Fruit fly (Drosophila melanogaster) whole organism: ENCODE measurements around the gene mRpL2.
"Not testable (repeated sequence)": the region's sequence is repeated elsewhere in the genome, so short reads cannot be mapped to it uniquely, and the experiment has no call there.

ENCODE experiments used
- CG8478 ChIP-seq: fragments of >200 bp; optimal IDR thresholded peaks from 2 replicates; lab custom pipeline; 2018; ENCODE audit warnings: inconsistent platforms
- Dll ChIP-seq: fragments of >200 bp; optimal IDR thresholded peaks from 2 replicates; lab custom pipeline; 2017
- psq ChIP-seq: fragments of >200 bp; optimal IDR thresholded peaks from 2 replicates; lab custom pipeline; 2017
- usp ChIP-seq: fragments of >200 bp; optimal IDR thresholded peaks from 2 replicates; lab custom pipeline; 2017; ENCODE audit warnings: missing biosample characterization, missing genetic modification characterization, mixed read lengths

DNA sequence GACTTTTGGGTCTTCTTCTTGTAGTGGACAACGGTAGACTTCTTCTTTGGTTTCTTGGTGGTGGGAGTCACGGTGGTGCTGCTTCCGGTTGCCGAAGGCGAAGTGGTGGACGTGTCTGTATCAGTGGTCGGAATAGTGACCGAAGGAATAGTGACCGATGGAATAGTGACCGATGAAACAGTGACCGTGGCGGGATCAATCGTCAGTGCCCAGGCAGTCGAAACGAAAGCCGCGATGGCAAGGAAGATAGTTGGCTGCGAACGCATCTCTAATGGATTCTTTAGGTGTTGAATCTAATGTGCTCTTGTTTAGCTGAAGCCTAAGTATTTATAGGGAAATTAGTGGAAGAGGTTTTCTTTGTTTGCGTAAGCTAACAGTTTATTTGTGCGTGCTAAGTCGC is 11.4 kb downstream of the mRpL2 start, which contains the start of gene CG32074:
- not testable (repeated sequence) for TF ChIP-seq Dll (lab: Kevin White, UChicago); CG8478 (lab: Kevin White, UChicago); psq (lab: Kevin White, UChicago); usp (GFP tag; lab: Kevin White, UChicago)
